Fruit fly (Drosophila melanogaster): ENCODE data around the gene CG14570.

CG14570 gene

DNA sequence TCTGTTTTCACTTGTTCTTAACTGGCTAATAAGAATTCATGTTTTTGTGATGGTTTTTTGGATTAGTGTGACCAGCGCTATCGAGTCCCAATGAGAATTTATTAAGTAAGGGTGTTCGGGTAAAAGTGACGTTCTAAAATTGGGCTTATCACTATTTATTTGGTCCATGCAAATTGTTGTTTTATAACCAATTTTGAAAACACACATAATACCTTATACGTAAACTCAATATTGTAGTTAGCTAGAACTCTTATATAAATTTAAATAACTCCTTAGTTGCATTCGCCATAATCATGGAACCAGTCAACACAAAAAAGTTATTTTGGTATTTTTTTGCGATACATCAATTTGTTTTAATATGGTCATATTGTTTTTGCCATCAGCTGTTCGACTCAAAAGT is 50.6 kb downstream of the CG14570 start, which contains the start of the genes Als2 and CG11248 (continued):
- TF ChIP-seq eg (GFP tag; IDR thresholded peaks at IDR 0.05) (peak; percentile 64; the same call in 2 of the 3 replicates), lz (GFP tag; optimal IDR thresholded peaks at IDR 0.05) (peak; percentile 81), CG11294 (GFP tag; IDR thresholded peaks at IDR 0.05) (peak; percentile 42; the same call in 1 of the 2 replicates), CG1621 (tag; optimal IDR thresholded peaks at IDR 0.05) (peak; percentile 27), Eip75B (GFP tag; optimal IDR thresholded peaks at IDR 0.05) (no peak), Lpt (GFP tag; optimal IDR thresholded peaks at IDR 0.05) (peak; percentile 36), CG10669 (GFP tag; optimal IDR thresholded peaks at IDR 0.05) (no peak), Smox (GFP tag; optimal IDR thresholded peaks at IDR 0.05) (no peak), CG8319 (GFP tag; optimal IDR thresholded peaks at IDR 0.05) (peak; percentile 24), CG6276 (GFP tag; optimal IDR thresholded peaks at IDR 0.05) (no peak), salr (GFP tag; optimal IDR thresholded peaks at IDR 0.05) (peak in 1 of 2 experiments; percentile 9), CG34406 (GFP tag; optimal IDR thresholded peaks at IDR 0.05) (peak; percentile 46), CG10631 (GFP tag; optimal IDR thresholded peaks at IDR 0.05) (peak; percentile 75), CG6792 (GFP tag; optimal IDR thresholded peaks at IDR 0.05) (peak; percentile 58), CG16779 (tag; optimal IDR thresholded peaks at IDR 0.05) (no peak), acj6 (GFP tag; optimal IDR thresholded peaks at IDR 0.05) (peak; percentile 74), CG3919 (GFP tag; optimal IDR thresholded peaks at IDR 0.05) (no peak), svp (GFP tag) (no peak), net (GFP tag; optimal IDR thresholded peaks at IDR 0.05) (no peak)
